Worm (Caenorhabditis elegans) whole organism, late embryonic: ENCODE measurements around the gene C05C8.5.

ENCODE experiments used
- K09A11.1 ChIP-seq: sonication (generic microtip); optimal IDR thresholded peaks from 2 replicates; lab custom pipeline; 2017; ENCODE audit warnings: antibody characterized with exemption, mild to moderate bottlenecking, missing genetic modification characterization, missing compliant biosample characterization; ENCODE audit not compliant: insufficient read depth
- T23F11.4 ChIP-seq: fragments of 200-800 bp; sonication (Bioruptor generic); optimal IDR thresholded peaks from 2 replicates; lab custom pipeline; 2018; ENCODE audit warnings: mild to moderate bottlenecking, missing genetic modification characterization, missing compliant biosample characterization
- fkh-10 ChIP-seq: fragments of 150-350 bp; optimal IDR thresholded peaks from 2 replicates; lab custom pipeline; 2014; ENCODE audit warnings: missing biosample characterization, missing genetic modification reagents, missing genetic modification characterization
- fkh-6 ChIP-seq: sonication (generic microtip); optimal IDR thresholded peaks from 2 replicates; lab custom pipeline; 2016; ENCODE audit warnings: missing genetic modification characterization, missing compliant biosample characterization
- pha-4 ChIP-seq: fragments of 150-350 bp; optimal IDR thresholded peaks from 2 replicates; lab custom pipeline; 2018; ENCODE audit warnings: missing biosample characterization, missing genetic modification reagents, missing genetic modification characterization
- tbx-2 ChIP-seq: sonication (generic microtip); optimal IDR thresholded peaks from 2 replicates; lab custom pipeline; 2016; ENCODE audit warnings: missing genetic modification characterization, missing compliant biosample characterization
- unc-55 ChIP-seq: sonication (generic microtip); optimal IDR thresholded peaks from 2 replicates; lab custom pipeline; 2017; ENCODE audit warnings: missing biosample characterization, missing genetic modification reagents, missing genetic modification characterization

ce11 chrV:7275491-7275890 is 40.9 kb upstream of the C05C8.5 start, which contains the start of gene C13A2.5:
- no peak for TF ChIP-seq fkh-6 (tag; lab: Kevin White, UChicago)
- TF ChIP-seq fkh-10 (GFP tag; lab: Kevin White, UChicago) = no peak
- TF ChIP-seq T23F11.4 (GFP tag; lab: Kevin White, UChicago) = no peak
- TF ChIP-seq pha-4 = no peak
- TF ChIP-seq tbx-2 = no peak
- TF ChIP-seq K09A11.1 (tag; lab: Kevin White, UChicago) = no peak
- no peak for TF ChIP-seq unc-55 (GFP tag; lab: Kevin White, UChicago)
